Worm (Caenorhabditis elegans): ENCODE results near the gene T09F5.2.
A peak's percentile ranks its signal among the peaks of the same experiment; 100 is the strongest.
"Not testable (repeated sequence)": the region's sequence is repeated elsewhere in the genome, so short reads cannot be mapped to it uniquely, and the experiment has no call there.

The T09F5.2 gene

ce11 chrV:15115968-15116367 is 34.8 kb upstream of the T09F5.2 start, which contains the start of gene T01G5.8:
T01G5.8 (plus strand) TSS chrV:15116268.
- not testable (repeated sequence) for TF ChIP-seq egl-13 (tag; optimal IDR thresholded peaks at IDR 0.05); isw-1 (GFP tag; IDR thresholded peaks at IDR 0.05); vab-15 (tag; optimal IDR thresholded peaks at IDR 0.05)

DNA sequence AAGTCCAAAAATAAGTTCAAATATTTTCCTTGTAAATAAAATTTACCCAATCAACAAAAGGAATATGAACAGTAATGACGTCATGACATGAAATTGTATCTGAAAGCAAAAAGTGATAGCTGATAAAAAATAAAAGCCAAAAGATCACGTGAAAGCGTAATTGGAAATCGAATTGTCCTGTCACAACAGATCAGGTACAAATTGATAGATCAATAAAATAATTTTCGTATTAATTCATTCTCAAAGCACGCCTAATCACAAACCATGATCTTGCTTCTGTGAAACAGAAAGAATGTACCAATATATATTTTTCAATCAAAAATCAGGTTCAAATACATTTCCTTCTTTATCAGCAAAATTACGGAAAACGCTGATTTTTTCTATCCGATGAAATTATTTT is 31.2 kb upstream of the T09F5.2 start, which contains the start of gene flor-1:
TSS of gene flor-1 (minus strand) at position 101 of the 400 bp plus-strand sequence.
- TF ChIP-seq mdl-1 (tag; optimal IDR thresholded peaks at IDR 0.05): no peak
- TF ChIP-seq dpl-1 (GFP tag; optimal IDR thresholded peaks at IDR 0.05): no peak
- no peak for TF ChIP-seq blmp-1 (tag; optimal IDR thresholded peaks at IDR 0.05)
- TF ChIP-seq hpl-2 (GFP tag; optimal IDR thresholded peaks at IDR 0.05): no peak
- TF ChIP-seq nhr-76 (tag; optimal IDR thresholded peaks at IDR 0.05): no peak
- peak; percentile 18 for TF ChIP-seq nhr-20 (tag; optimal IDR thresholded peaks at IDR 0.05)
- no peak for TF ChIP-seq nhr-85 (tag)

ce11 chrV:15125162-15125561 is 25.6 kb upstream of the T09F5.2 start, which contains the start of gene ugt-30:
ugt-30 (minus strand) TSS chrV:15125262.
- not testable (repeated sequence) for TF ChIP-seq tbx-2, lin-15B, jun-1 (tag; optimal IDR thresholded peaks at IDR 0.05)

ce11 chrV:15127413-15127812 is 23.3 kb upstream of the T09F5.2 start, which contains the start of gene srj-27:
srj-27 (minus strand) TSS chrV:15127513.
- TF ChIP-seq nhr-71 (tag; optimal IDR thresholded peaks at IDR 0.05) (no peak), tbx-2 (tag; optimal IDR thresholded peaks at IDR 0.05) (no peak), C16A3.4 (tag; optimal IDR thresholded peaks at IDR 0.05) (no peak), snpc-4 (tag; optimal IDR thresholded peaks at IDR 0.05) (no peak), Y116A8C.19 (tag; optimal IDR thresholded peaks at IDR 0.05; ENCODE audit: borderline replicate concordance) (no peak), F16B12.6 (tag; optimal IDR thresholded peaks at IDR 0.05) (no peak), C04F5.9 (tag; optimal IDR thresholded peaks at IDR 0.05) (no peak), hpl-2 (GFP tag; optimal IDR thresholded peaks at IDR 0.05) (no peak), unc-130 (tag; optimal IDR thresholded peaks at IDR 0.05) (no peak), hlh-4 (tag; optimal IDR thresholded peaks at IDR 0.05) (no peak), efl-1 (optimal IDR thresholded peaks at IDR 0.05) (no peak), efl-1 (GFP tag; optimal IDR thresholded peaks at IDR 0.05 in 1 of 2) (no peak), elt-3 (tag; optimal IDR thresholded peaks at IDR 0.05) (no peak), ama-1 (optimal IDR thresholded peaks at IDR 0.05) (no peak), egl-27 (tag; optimal IDR thresholded peaks at IDR 0.05) (no peak), egl-13 (tag; optimal IDR thresholded peaks at IDR 0.05) (no peak), grh-1 (GFP tag; IDR thresholded peaks at IDR 0.05) (no peak), fkh-8 (tag; optimal IDR thresholded peaks at IDR 0.05) (no peak), swsn-7 (tag; optimal IDR thresholded peaks at IDR 0.05) (no peak), dpl-1 (GFP tag; optimal IDR thresholded peaks at IDR 0.05) (no peak)

DNA sequence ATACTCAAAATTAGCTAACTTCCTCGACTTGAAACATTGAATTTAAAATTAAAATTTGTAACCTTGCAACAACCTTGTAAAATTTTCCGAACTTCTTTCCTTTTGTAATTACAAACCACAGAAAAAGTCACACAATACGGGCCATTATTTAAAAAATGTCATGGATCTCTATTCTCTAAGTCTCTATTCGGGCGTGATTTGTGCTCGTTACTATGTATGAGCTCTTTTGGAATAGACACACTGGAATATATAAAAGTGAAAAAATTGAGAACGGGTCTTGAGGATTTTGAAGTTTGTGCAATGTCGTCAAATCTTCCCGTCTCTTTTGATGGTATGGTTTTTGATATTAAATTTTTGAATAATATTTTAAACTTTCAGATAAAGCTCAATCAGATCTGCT is 22.8 kb upstream of the T09F5.2 start, which contains the start of gene srr-7:
TSS of gene srr-7 (plus strand) at position 301 of the 400 bp plus-strand sequence.
- TF ChIP-seq dpl-1 (GFP tag; optimal IDR thresholded peaks at IDR 0.05) (no peak), nhr-85 (tag) (no peak), grh-1 (GFP tag; IDR thresholded peaks at IDR 0.05) (no peak), ces-1 (GFP tag; optimal IDR thresholded peaks at IDR 0.05) (no peak), nhr-19 (GFP tag; conservative IDR thresholded peaks at IDR 0.05) (no peak), unc-62 (GFP tag; optimal IDR thresholded peaks at IDR 0.05) (no peak), egl-27 (tag; optimal IDR thresholded peaks at IDR 0.05) (no peak)

DNA sequence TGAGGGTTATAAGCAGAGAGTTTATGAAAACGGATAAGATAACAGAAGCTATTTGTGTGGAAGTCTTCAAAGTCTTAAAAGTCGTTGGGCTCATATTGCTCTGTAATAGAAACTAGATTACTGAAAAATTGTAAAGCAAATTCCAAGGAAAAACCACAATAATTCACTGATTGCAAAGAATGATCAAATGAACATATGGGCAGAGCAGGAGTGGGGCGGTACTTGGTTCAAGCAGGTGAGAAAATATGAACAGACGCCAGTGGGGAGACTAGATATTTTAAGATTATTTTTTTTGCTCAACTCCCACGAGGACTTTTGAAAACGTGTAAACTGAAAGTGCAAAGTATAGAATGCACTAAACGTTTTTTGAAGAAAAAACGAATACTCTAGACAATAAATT is 18.3 kb upstream of the T09F5.2 start, which contains the start of gene str-171:
TSS of gene str-171 (minus strand) at position 101 of the 400 bp plus-strand sequence.
- TF ChIP-seq ces-1 (GFP tag; optimal IDR thresholded peaks at IDR 0.05) (no peak), ztf-4 (tag; optimal IDR thresholded peaks at IDR 0.05) (no peak), efl-1 (optimal IDR thresholded peaks at IDR 0.05) (no peak), efl-1 (GFP tag; optimal IDR thresholded peaks at IDR 0.05 in 1 of 2) (peak in 1 of 2 experiments; percentile 39)
